Fruit fly (Drosophila melanogaster): ENCODE measurements around the gene Prx2.
A peak's percentile ranks its signal among the peaks of the same experiment; 100 is the strongest.

Gene Prx2

dm6 chrX:13302615-13303526, 26.8 kb upstream of the Prx2 start:
- no peak for TF ChIP-seq noc (tag; optimal IDR thresholded peaks at IDR 0.05)

- TF ChIP-seq noc (tag; optimal IDR thresholded peaks at IDR 0.05) = no peak
These were observed 26.2 kb upstream of the Prx2 start, which contains the start of gene IP3K2 for dm6 chrX:13303527-13303655. Gene IP3K2, plus strand, starts transcription at chrX:13303633.

dm6 chrX:13303656-13304647, 25.7 kb upstream of the Prx2 start:
- no peak for TF ChIP-seq noc (tag; optimal IDR thresholded peaks at IDR 0.05)

- no peak for TF ChIP-seq noc (tag; optimal IDR thresholded peaks at IDR 0.05)
These were observed 24.3 kb upstream of the Prx2 start for dm6 chrX:13305323-13305722.

- TF ChIP-seq noc (tag; optimal IDR thresholded peaks at IDR 0.05) = peak; percentile 14
These were observed 22.4 kb upstream of the Prx2 start for dm6 chrX:13307189-13307588.

dm6 chrX:13310764-13311163, 18.9 kb upstream of the Prx2 start:
- no peak for TF ChIP-seq noc (tag; optimal IDR thresholded peaks at IDR 0.05)

- TF ChIP-seq noc (tag; optimal IDR thresholded peaks at IDR 0.05) = no peak
These were observed 17.4 kb upstream of the Prx2 start for dm6 chrX:13312200-13312599.

dm6 chrX:13313133-13313532, 16.5 kb upstream of the Prx2 start:
- no peak for TF ChIP-seq noc (tag; optimal IDR thresholded peaks at IDR 0.05)

dm6 chrX:13314323-13314722, 15.3 kb upstream of the Prx2 start:
- no peak for TF ChIP-seq noc (tag; optimal IDR thresholded peaks at IDR 0.05)

- no peak for TF ChIP-seq noc (tag; optimal IDR thresholded peaks at IDR 0.05)
These were observed 14.7 kb upstream of the Prx2 start for dm6 chrX:13314789-13315462.

- TF ChIP-seq noc (tag; optimal IDR thresholded peaks at IDR 0.05) = no peak
These were observed 14.2 kb upstream of the Prx2 start for dm6 chrX:13315463-13315817.

- TF ChIP-seq noc (tag; optimal IDR thresholded peaks at IDR 0.05) = peak; percentile 72
These were observed 10.2 kb upstream of the Prx2 start for dm6 chrX:13319376-13319883.

dm6 chrX:13320697-13321445, 8.8 kb upstream of the Prx2 start:
- peak; percentile 76 for TF ChIP-seq noc (tag; optimal IDR thresholded peaks at IDR 0.05)

- no peak for TF ChIP-seq noc (tag; optimal IDR thresholded peaks at IDR 0.05)
These were observed 7.2 kb upstream of the Prx2 start for dm6 chrX:13322405-13322804.

- TF ChIP-seq noc (tag; optimal IDR thresholded peaks at IDR 0.05) = peak; percentile 43
These were observed 6.5 kb upstream of the Prx2 start for dm6 chrX:13323114-13323513.

- no peak for TF ChIP-seq noc (tag; optimal IDR thresholded peaks at IDR 0.05)
These were observed 6.1 kb upstream of the Prx2 start for dm6 chrX:13323526-13323925.

All from whole organism, larva.